Worm (Caenorhabditis elegans): ENCODE results near the gene sap-140.

The sap-140 gene

DNA sequence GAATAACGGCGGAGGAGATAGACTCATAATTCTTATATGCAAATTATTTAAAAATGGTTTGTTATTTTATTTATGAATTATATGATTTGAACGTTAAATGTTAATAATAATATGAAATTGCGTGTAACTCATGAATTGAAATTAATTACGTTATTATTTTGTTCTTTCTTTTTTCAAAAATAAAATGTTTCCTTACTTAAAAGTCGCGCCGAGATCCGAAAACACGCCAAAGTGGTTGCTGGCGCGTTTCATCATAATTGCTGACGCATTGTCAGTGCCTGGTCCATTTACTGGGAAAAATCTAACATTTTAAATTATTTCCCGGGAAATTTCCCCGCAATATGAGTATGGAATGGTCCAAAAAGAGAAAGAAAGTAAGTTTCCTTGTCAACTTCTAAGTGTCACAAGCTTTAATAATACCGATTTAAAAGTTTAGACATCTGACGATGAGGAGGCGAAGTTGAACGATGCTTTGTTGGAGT, at the start of gene sap-140, which contains the start of gene C07H6.9 (continued):
- TF ChIP-seq let-607 (tag; optimal IDR thresholded peaks at IDR 0.05) (peak in 1 of 2 experiments; percentile 14), Y53G8AR.9 (GFP tag; conservative IDR thresholded peaks at IDR 0.05) (peak; percentile 83; the same call in 1 of the 2 replicates), lin-26 (GFP tag; IDR thresholded peaks at IDR 0.05) (no peak), cebp-1 (GFP tag; IDR thresholded peaks at IDR 0.05) (no peak), cebp-1 (tag; optimal IDR thresholded peaks at IDR 0.05) (peak; percentile 75), F52B5.7 (tag; optimal IDR thresholded peaks at IDR 0.05) (no peak), lin-54 (GFP tag; optimal IDR thresholded peaks at IDR 0.05) (peak; percentile 90), snpc-3.4 (tag; optimal IDR thresholded peaks at IDR 0.05) (peak; percentile 51), B0336.3 (GFP tag; IDR thresholded peaks at IDR 0.05) (peak; percentile 38; the same call in 1 of the 2 replicates), pbrm-1 (GFP tag; IDR thresholded peaks at IDR 0.05) (peak; percentile 64; the same call in 1 of the 2 replicates), tbp1 (GFP tag; optimal IDR thresholded peaks at IDR 0.05) (peak; percentile 53), ztf-18 (tag; optimal IDR thresholded peaks at IDR 0.05) (peak; percentile 95), ceh-40 (GFP tag; IDR thresholded peaks at IDR 0.05) (no peak), rcor-1 (GFP tag; IDR thresholded peaks at IDR 0.05) (0 out of 2 replicates have a peak, but pooled peaks have one; percentile 20), hlh-12 (tag; optimal IDR thresholded peaks at IDR 0.05) (no peak), ceh-27 (GFP tag; optimal IDR thresholded peaks at IDR 0.05) (no peak), ztf-3 (GFP tag; optimal IDR thresholded peaks at IDR 0.05) (no peak), snpc-4 (GFP tag; optimal IDR thresholded peaks at IDR 0.05) (no peak), snpc-4 (tag; optimal IDR thresholded peaks at IDR 0.05) (peak in 2 of 4 experiments; percentile 30 to 67), lin-40 (tag; optimal IDR thresholded peaks at IDR 0.05) (peak; percentile 77)

DNA sequence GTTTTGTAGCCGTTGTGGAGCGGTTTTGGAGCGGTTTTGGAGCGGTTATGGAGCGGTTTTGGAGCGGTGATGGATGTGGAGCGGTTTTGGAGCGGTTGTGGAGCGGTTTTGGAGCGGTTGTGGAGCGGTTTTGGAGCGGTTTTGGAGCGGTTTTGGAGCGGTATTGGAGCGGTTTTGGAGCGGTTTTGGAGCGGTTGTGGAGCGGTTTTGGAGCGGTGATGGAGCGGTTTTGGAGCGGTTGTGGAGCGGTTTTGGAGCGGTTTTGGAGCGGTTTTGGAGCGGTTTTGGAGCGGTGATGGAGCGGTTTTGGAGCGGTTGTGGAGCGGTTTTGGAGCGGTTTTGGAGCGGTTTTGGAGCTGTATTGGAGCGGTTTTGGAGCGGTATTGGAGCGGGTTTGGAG, 47.1 kb upstream of the sap-140 start:
- peak; percentile 89 for TF ChIP-seq egrh-3 (GFP tag; IDR thresholded peaks at IDR 0.05)

DNA sequence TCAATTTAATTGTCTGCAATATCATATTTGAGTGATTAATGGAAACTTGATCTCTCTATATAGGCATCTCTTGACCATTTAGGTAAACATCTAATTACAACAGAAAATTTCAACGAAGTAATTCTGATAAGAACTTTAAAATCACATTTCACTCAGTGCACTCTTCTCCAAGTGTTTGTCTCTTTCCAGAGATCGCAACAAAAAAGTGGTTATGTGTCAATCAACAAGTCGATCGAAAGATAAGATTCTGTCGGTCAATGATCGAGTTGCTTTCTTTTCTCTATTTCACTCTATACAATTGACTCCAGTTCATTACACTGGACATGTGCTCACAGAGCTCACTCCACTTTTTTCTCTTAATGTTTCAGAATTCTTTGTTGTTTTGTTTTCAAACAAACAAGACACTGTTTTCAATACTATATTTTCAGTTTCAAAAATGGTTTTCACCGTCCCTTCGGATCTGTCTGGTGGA, 45.8 kb upstream of the sap-140 start, which contains the start of gene alh-12:
TSS of gene alh-12 (plus strand) at position 422 of the 472 bp plus-strand sequence.
- no peak for TF ChIP-seq nfya-2 (GFP tag; IDR thresholded peaks at IDR 0.05)
- TF ChIP-seq lin-54 (GFP tag; optimal IDR thresholded peaks at IDR 0.05): no peak
- no peak for TF ChIP-seq sdz-38 (tag; optimal IDR thresholded peaks at IDR 0.05)
- TF ChIP-seq let-607 (tag; optimal IDR thresholded peaks at IDR 0.05): peak in 1 of 2 experiments; percentile 36
- TF ChIP-seq ztf-22 (GFP tag; optimal IDR thresholded peaks at IDR 0.05): peak; percentile 9
- no peak for TF ChIP-seq F55B11.4 (tag; optimal IDR thresholded peaks at IDR 0.05; ENCODE audit: borderline replicate concordance, insufficient read depth)
- no peak for TF ChIP-seq egl-18 (GFP tag; IDR thresholded peaks at IDR 0.05)
- TF ChIP-seq unc-62 (GFP tag; optimal IDR thresholded peaks at IDR 0.05): peak; percentile 51
- no peak for TF ChIP-seq let-526 (GFP tag; IDR thresholded peaks at IDR 0.05)
- no peak for TF ChIP-seq ceh-40 (GFP tag; IDR thresholded peaks at IDR 0.05)
- peak; percentile 93 for TF ChIP-seq nhr-80 (tag; optimal IDR thresholded peaks at IDR 0.05)
- TF ChIP-seq bed-1 (GFP tag; IDR thresholded peaks at IDR 0.05): no peak
- no peak for TF ChIP-seq sptf-2 (GFP tag; optimal IDR thresholded peaks at IDR 0.05)
- TF ChIP-seq ztf-6 (GFP tag; IDR thresholded peaks at IDR 0.05): no peak
- TF ChIP-seq F57A8.1 (GFP tag; optimal IDR thresholded peaks at IDR 0.05): no peak
- TF ChIP-seq dox-1 (GFP tag; IDR thresholded peaks at IDR 0.05): 0 out of 2 replicates have a peak, but pooled peaks have one; percentile 30
- no peak for TF ChIP-seq ceh-27 (GFP tag; optimal IDR thresholded peaks at IDR 0.05)
- no peak for TF ChIP-seq chd-7 (tag; optimal IDR thresholded peaks at IDR 0.05)
- no peak for TF ChIP-seq ztf-28 (GFP tag; IDR thresholded peaks at IDR 0.05)
- TF ChIP-seq die-1 (tag; optimal IDR thresholded peaks at IDR 0.05): no peak
- no peak for TF ChIP-seq fkh-3 (tag; optimal IDR thresholded peaks at IDR 0.05)
- no peak for TF ChIP-seq F10E7.11 (tag; optimal IDR thresholded peaks at IDR 0.05)
